Fruit fly (Drosophila melanogaster) whole organism, wandering third instar larva: ENCODE results near the gene Sfp70A4.

ENCODE experiments used
- Abd-B ChIP-seq: fragments of >200 bp; optimal IDR thresholded peaks from 2 replicates; lab custom pipeline; 2017; ENCODE audit warnings: missing biosample characterization, missing genetic modification characterization
- CG32264 ChIP-seq: fragments of 200-800 bp; sonication (Bioruptor generic); optimal IDR thresholded peaks from 2 replicates; lab custom pipeline; 2016; ENCODE audit warnings: missing biosample characterization, missing genetic modification characterization
- GATAd ChIP-seq: sonication (Bioruptor generic); optimal IDR thresholded peaks from 2 replicates; lab custom pipeline; 2016; ENCODE audit warnings: missing biosample characterization, missing genetic modification characterization
- HLH106 ChIP-seq: fragments of 200-800 bp; optimal IDR thresholded peaks from 3 replicates; lab custom pipeline; 2019; ENCODE audit warnings: missing biosample characterization, mild to moderate bottlenecking, missing genetic modification characterization, moderate library complexity
- Hnf4 ChIP-seq: fragments of 200-800 bp; sonication (Bioruptor generic); optimal IDR thresholded peaks from 2 replicates; lab custom pipeline; 2016; ENCODE audit warnings: missing biosample characterization, mild to moderate bottlenecking, missing genetic modification characterization
- Hr83 ChIP-seq: fragments of 200-300 bp; sonication (Bioruptor generic); optimal IDR thresholded peaks from 2 replicates; lab custom pipeline; 2016; ENCODE audit warnings: missing biosample characterization, mild to moderate bottlenecking, missing genetic modification characterization, moderate library complexity; ENCODE audit not compliant: poor library complexity, severe bottlenecking
- Jra ChIP-seq: sonication (Bioruptor generic); optimal IDR thresholded peaks from 2 replicates; lab custom pipeline; 2016; ENCODE audit warnings: missing biosample characterization, missing genetic modification characterization
- Myc ChIP-seq: fragments of >200 bp; optimal IDR thresholded peaks from 2 replicates; lab custom pipeline; 2017
- N ChIP-seq: fragments of >200 bp; optimal IDR thresholded peaks from 2 replicates; lab custom pipeline; 2018; ENCODE audit warnings: missing biosample characterization, missing external identifiers, missing genetic modification characterization
- OdsH ChIP-seq: fragments of 200-800 bp; sonication (Bioruptor generic); optimal IDR thresholded peaks from 2 replicates; lab custom pipeline; 2016; ENCODE audit warnings: missing biosample characterization, mild to moderate bottlenecking, missing genetic modification characterization
- Sp1 ChIP-seq: fragments of 200-800 bp; sonication (Bioruptor generic); optimal IDR thresholded peaks from 3 replicates; lab custom pipeline; 2019; ENCODE audit warnings: missing biosample characterization, mild to moderate bottlenecking, missing genetic modification characterization, moderate library complexity
- Vsx2 ChIP-seq: fragments of 200-300, 225-300 bp; sonication (Bioruptor generic); optimal IDR thresholded peaks from 2 replicates; lab custom pipeline; 2018; ENCODE audit warnings: missing biosample characterization, missing genetic modification characterization; ENCODE audit not compliant: partially characterized antibody
- br ChIP-seq: fragments of 200-800 bp; sonication (Bioruptor generic); optimal IDR thresholded peaks from 2 replicates; lab custom pipeline; 2016; ENCODE audit warnings: missing biosample characterization, missing genetic modification characterization
- brk ChIP-seq: fragments of 200-800 bp; sonication (Bioruptor generic); optimal IDR thresholded peaks from 2 replicates; lab custom pipeline; 2016; ENCODE audit warnings: missing biosample characterization, mild to moderate bottlenecking, missing genetic modification characterization
- dl ChIP-seq, 2 experiments: fragments of 175-275, 200-275 bp in 1 of 2; fragments of 200-275 bp in 1 of 2; sonication (Bioruptor generic); optimal IDR thresholded peaks; lab custom pipeline; 2018; ENCODE audit warnings: mild to moderate bottlenecking in 2 of 2, missing biosample characterization in 2 of 2, missing genetic modification characterization in 2 of 2, moderate library complexity in 2 of 2; ENCODE audit not compliant: partially characterized antibody in 2 of 2, insufficient read depth in 1 of 2
- ey ChIP-seq: fragments of 200-800 bp; sonication (Bioruptor generic); optimal IDR thresholded peaks from 2 replicates; lab custom pipeline; 2016; ENCODE audit warnings: missing biosample characterization, missing genetic modification characterization
- jim ChIP-seq: fragments of 175-275, 200-325 bp; sonication (Bioruptor generic); optimal IDR thresholded peaks from 2 replicates; lab custom pipeline; 2016; ENCODE audit warnings: missing biosample characterization, mild to moderate bottlenecking, missing genetic modification characterization
- psq ChIP-seq: fragments of 200-800 bp; sonication (Bioruptor generic); optimal IDR thresholded peaks from 3 replicates; lab custom pipeline; 2017; ENCODE audit warnings: missing biosample characterization, mild to moderate bottlenecking, missing genetic modification characterization, moderate library complexity
- rgr ChIP-seq: fragments of 200-800 bp; sonication (Bioruptor generic); optimal IDR thresholded peaks from 3 replicates; lab custom pipeline; 2016; ENCODE audit warnings: missing biosample characterization, mild to moderate bottlenecking, missing genetic modification characterization
- sv ChIP-seq: fragments of 200-800 bp; sonication (Bioruptor generic); optimal IDR thresholded peaks from 3 replicates; lab custom pipeline; 2016; ENCODE audit warnings: missing biosample characterization, missing genetic modification characterization
- usp ChIP-seq: fragments of >200 bp; optimal IDR thresholded peaks from 2 replicates; lab custom pipeline; 2017; ENCODE audit warnings: missing biosample characterization, missing genetic modification characterization

Gene Sfp70A4

dm6 chr3L:13250071-13250470, 46.6 kb downstream of the Sfp70A4 start:
- TF ChIP-seq usp (GFP tag; lab: Kevin White, UChicago) (no peak), br (GFP tag; lab: Kevin White, UChicago) (no peak), Sp1 (GFP tag; lab: Kevin White, UChicago) (no peak), sv (no peak), Hnf4 (GFP tag; lab: Kevin White, UChicago) (no peak), GATAd (GFP tag; lab: Kevin White, UChicago) (no peak), HLH106 (tag; lab: Kevin White, UChicago) (no peak)

- TF ChIP-seq HLH106 (tag; lab: Kevin White, UChicago) (no peak), Jra (no peak), jim (GFP tag; lab: Kevin White, UChicago) (no peak), Sp1 (GFP tag; lab: Kevin White, UChicago) (no peak)
Observed at dm6 chr3L:13249374-13249773, 47.3 kb downstream of the Sfp70A4 start.

dm6 chr3L:13248602-13249001, 48.1 kb downstream of the Sfp70A4 start, which contains the start of gene CG32119:
Gene CG32119 (minus strand): TSS chr3L:13248702.
- no peak for TF ChIP-seq br (GFP tag; lab: Kevin White, UChicago)
- no peak for TF ChIP-seq Abd-B
- TF ChIP-seq Myc (lab: Kevin White, UChicago): no peak
- TF ChIP-seq Hr83 (GFP tag; lab: Kevin White, UChicago): no peak
- no peak for TF ChIP-seq brk (GFP tag; lab: Kevin White, UChicago)
- no peak for TF ChIP-seq GATAd (GFP tag; lab: Kevin White, UChicago)
- no peak for TF ChIP-seq Vsx2 (GFP tag; lab: Kevin White, UChicago)
- TF ChIP-seq CG32264 (GFP tag; lab: Kevin White, UChicago): no peak
- TF ChIP-seq jim (GFP tag; lab: Kevin White, UChicago): no peak
- TF ChIP-seq Sp1 (GFP tag; lab: Kevin White, UChicago): no peak
- no peak for TF ChIP-seq psq (GFP tag; lab: Kevin White, UChicago)
- no peak for TF ChIP-seq ey (GFP tag; lab: Kevin White, UChicago)
- TF ChIP-seq dl (GFP tag; optimal IDR thresholded peaks at IDR 0.05; lab: Kevin White, UChicago; ENCODE audit: insufficient read depth in 1 of 2, partially characterized antibody in 2 of 2): no peak
- no peak for TF ChIP-seq OdsH (GFP tag; lab: Kevin White, UChicago)
- no peak for TF ChIP-seq N
- no peak for TF ChIP-seq rgr (GFP tag; lab: Kevin White, UChicago)
- TF ChIP-seq Hnf4 (GFP tag; lab: Kevin White, UChicago): no peak
